Fruit fly (Drosophila melanogaster) Kc167 (cell line): Measurements from ENCODE around the gene Cul2.

ENCODE experiments used
- Myc ChIP-seq: fragments of >200 bp; optimal IDR thresholded peaks from 2 replicates; lab custom pipeline; 2017; ENCODE audit warnings: missing external identifiers
- Sin3A ChIP-seq: fragments of >200 bp; optimal IDR thresholded peaks from 2 replicates; lab custom pipeline; 2018; ENCODE audit warnings: missing external identifiers
- h ChIP-seq: fragments of >200 bp; optimal IDR thresholded peaks from 3 replicates; lab custom pipeline; 2018; ENCODE audit warnings: missing external identifiers
- insv ChIP-seq: fragments of >200 bp; optimal IDR thresholded peaks from 3 replicates; lab custom pipeline; 2018; ENCODE audit warnings: missing external identifiers
- psq ChIP-seq: fragments of >200 bp; optimal IDR thresholded peaks from 2 replicates; lab custom pipeline; 2017; ENCODE audit warnings: missing external identifiers
- ttk ChIP-seq: sonication (Bioruptor generic); optimal IDR thresholded peaks from 2 replicates; lab custom pipeline; 2017; ENCODE audit warnings: missing external identifiers

Cul2 gene

dm6 chr2L:21629149-21629813, 29.3 kb upstream of the Cul2 start:
- TF ChIP-seq insv (lab: Kevin White, UChicago) (no peak), psq (lab: Kevin White, UChicago) (no peak), ttk (no peak), h (lab: Kevin White, UChicago) (no peak), Myc (lab: Kevin White, UChicago) (no peak), Sin3A (no peak)

dm6 chr2L:21629814-21630562, 28.5 kb upstream of the Cul2 start, which contains the start of gene Df31:
Df31 (minus strand) TSS chr2L:21629932.
- TF ChIP-seq Sin3A (no peak), ttk (no peak), insv (lab: Kevin White, UChicago) (no peak), h (lab: Kevin White, UChicago) (no peak), Myc (lab: Kevin White, UChicago) (no peak), psq (lab: Kevin White, UChicago) (no peak)

DNA sequence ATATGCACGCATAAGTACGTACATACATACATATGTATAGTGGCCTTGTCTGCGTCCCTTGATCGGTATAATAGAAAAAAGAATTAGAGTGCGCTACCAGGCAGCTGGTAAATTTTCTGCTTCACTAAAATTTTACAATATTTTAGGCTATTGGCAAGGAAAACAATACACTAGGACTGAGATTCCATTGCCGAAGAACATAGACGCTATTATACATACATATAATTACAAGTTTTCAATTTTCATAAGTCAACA, 28.0 kb upstream of the Cul2 start:
- no peak for TF ChIP-seq psq (lab: Kevin White, UChicago)
- no peak for TF ChIP-seq Myc (lab: Kevin White, UChicago)
- no peak for TF ChIP-seq insv (lab: Kevin White, UChicago)
- no peak for TF ChIP-seq h (lab: Kevin White, UChicago)
- no peak for TF ChIP-seq Sin3A
- no peak for TF ChIP-seq ttk

dm6 chr2L:21632032-21632587, 26.4 kb upstream of the Cul2 start, which contains the start of gene Ac3:
Ac3 (plus strand) TSS chr2L:21632587.
- TF ChIP-seq Sin3A (no peak), ttk (no peak), psq (lab: Kevin White, UChicago) (no peak), Myc (lab: Kevin White, UChicago) (no peak), insv (lab: Kevin White, UChicago) (no peak), h (lab: Kevin White, UChicago) (no peak)

DNA sequence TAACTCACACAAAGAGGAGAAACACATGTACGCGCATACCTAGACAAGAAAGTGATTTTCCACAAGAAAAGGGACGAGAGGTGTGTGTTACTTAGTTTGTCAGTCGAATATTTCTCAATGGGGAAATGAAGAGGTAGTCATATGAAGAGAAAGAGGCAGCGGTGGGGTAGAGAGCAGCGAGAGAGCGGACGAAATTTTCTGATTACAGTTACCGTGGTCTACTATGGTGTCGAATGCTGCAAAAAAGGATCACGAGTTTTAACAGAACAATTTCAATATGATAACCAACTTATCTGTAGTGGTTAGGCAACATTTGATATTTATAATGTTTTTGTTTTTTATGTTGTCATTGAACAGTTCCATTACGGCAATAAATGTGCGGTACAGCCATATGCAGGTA, 25.6 kb upstream of the Cul2 start:
- TF ChIP-seq h (lab: Kevin White, UChicago) = no peak
- no peak for TF ChIP-seq psq (lab: Kevin White, UChicago)
- TF ChIP-seq insv (lab: Kevin White, UChicago) = no peak
- TF ChIP-seq ttk = no peak
- TF ChIP-seq Sin3A = no peak
- TF ChIP-seq Myc (lab: Kevin White, UChicago) = no peak

DNA sequence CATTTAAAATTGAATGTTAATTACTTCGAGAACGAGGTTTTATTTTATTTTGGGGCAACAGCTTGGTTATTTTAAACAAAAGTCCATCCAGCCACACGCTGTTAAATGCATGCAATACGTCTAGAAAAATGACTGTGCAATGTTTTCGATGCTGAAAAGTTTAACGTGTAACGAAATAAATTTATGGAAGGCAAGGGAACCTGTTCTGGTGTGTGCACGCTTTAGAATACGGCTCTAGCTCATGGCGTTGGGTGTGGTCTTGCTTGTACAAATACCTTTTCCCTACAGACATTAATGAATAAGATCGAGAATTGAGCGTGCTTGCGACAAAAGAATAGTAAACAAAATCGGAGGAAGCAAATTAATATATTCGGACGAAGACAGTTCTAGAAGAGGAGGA, 9.8 kb upstream of the Cul2 start:
- TF ChIP-seq insv (lab: Kevin White, UChicago) (no peak), ttk (no peak), h (lab: Kevin White, UChicago) (no peak), Myc (lab: Kevin White, UChicago) (no peak), Sin3A (no peak), psq (lab: Kevin White, UChicago) (no peak)

DNA sequence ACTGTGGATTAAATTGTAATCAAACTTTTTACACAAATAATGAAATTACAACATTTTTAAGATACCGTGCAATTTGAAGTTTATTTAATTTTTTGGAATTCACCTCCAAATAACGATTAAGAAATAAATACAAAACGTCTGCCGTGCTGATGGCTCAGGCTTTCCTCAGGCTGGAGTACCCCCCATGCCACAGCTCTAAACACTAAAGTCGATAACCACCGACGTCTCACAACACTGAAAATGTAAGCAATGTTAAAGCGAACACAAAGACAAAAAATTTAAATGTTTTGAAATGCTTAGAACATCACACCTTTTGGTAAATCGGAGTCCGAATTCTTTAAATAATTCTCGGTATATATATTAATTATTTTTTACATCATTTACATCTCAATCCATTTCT, 1.1 kb upstream of the Cul2 start:
- no peak for TF ChIP-seq Sin3A
- no peak for TF ChIP-seq insv (lab: Kevin White, UChicago)
- no peak for TF ChIP-seq ttk
- no peak for TF ChIP-seq psq (lab: Kevin White, UChicago)
- no peak for TF ChIP-seq h (lab: Kevin White, UChicago)
- TF ChIP-seq Myc (lab: Kevin White, UChicago) = no peak

DNA sequence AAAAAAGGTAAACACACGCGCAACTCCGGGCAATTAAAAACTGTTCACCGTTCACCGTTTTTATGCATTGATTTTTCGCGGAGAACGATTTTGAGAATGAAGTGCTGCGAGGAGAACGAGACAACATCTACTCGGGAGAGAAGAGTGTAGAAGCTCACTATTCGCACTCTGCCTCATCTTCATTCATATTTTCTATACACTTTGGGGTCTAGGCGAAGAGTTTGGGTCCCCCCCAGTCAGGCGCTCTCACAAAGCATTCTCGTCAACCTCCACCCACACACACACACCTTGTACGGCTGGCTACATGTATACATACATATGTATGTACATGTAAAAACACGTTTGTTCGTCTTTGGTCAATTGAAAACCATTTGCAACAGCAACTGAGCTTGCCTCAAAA, 18.0 kb downstream of the Cul2 start:
- TF ChIP-seq insv (lab: Kevin White, UChicago) (no peak), Myc (lab: Kevin White, UChicago) (no peak), Sin3A (no peak), h (lab: Kevin White, UChicago) (no peak), ttk (no peak), psq (lab: Kevin White, UChicago) (no peak)

DNA sequence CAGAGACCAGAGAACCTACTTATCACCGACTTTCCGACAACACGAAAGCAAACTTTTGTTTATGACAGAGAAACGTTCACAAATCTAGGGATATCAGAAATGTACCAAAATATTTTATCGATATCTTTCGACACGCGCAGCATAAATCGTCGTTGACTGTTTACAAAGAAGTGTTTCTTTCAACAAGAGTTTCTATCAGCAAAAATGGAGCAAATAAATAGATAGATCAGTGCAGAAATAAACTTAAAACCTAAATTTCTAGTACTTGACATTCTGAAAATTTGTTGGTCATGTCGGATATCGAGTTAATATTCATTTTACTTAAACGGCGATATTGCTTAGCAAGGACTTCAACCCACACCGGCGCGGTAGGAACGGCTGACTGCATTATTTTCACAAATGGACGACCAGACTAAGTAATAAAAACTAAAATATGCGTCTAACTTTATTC, 19.0 kb downstream of the Cul2 start, which contains the start of gene CG2225:
TSS of gene CG2225 (minus strand) at position 51 of the 451 bp plus-strand sequence.
- TF ChIP-seq ttk (no peak), h (lab: Kevin White, UChicago) (no peak), Myc (lab: Kevin White, UChicago) (no peak), psq (lab: Kevin White, UChicago) (no peak), Sin3A (no peak), insv (lab: Kevin White, UChicago) (no peak)

DNA sequence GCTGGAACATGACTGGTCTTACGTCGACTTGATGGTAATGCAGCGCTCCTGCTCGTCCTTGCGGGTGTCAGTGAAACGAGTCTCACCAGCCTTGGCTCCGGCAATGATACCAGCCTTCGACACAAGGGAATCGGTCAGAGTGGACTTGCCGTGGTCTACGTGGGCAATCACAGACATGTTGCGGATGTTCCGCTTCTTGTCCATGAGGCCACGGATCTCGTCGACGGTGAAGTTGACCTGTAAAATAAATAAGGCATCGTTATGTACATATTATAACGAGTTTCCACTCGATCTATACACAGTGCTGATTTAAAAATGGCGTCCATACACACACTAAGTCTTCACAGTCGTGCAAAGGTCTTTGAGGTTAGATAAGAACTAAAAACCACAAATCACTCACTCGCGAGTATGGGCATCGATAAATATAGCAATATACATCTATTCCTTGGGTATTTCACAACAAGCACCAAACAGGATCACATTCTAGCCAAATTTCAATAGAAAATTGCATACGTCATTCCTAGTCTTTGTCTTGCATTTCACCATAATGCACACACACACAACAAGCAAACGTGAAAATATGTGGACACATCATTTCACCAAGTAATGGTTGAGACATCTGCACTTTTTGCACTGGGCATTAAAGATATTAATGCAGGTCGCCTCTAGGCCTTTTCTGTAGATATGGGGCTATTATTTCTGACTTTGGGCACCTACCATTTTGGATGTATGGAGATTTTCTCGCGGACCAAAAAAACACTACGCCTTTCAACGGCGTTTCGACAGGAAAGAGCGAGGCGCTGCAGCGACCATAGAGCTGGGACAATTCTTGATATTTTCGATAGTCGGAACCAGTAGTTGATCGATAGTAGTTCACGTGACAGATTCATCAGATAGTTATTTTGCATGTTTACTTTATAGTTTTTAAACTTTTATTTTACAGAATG, 23.1 kb downstream of the Cul2 start, which contains the start of gene eEF2:
TSS of gene eEF2 (minus strand) at position 843 of the 947 bp plus-strand sequence.
- TF ChIP-seq ttk (no peak), insv (lab: Kevin White, UChicago) (no peak), Myc (lab: Kevin White, UChicago) (no peak), Sin3A (no peak), psq (lab: Kevin White, UChicago) (no peak), h (lab: Kevin White, UChicago) (no peak)
